Fruit fly (Drosophila melanogaster) whole organism, embryonic: ENCODE results near the gene Gdh.
A peak's percentile ranks its signal among the peaks of the same experiment; 100 is the strongest.

ENCODE experiments used
- ATbp ChIP-seq: fragments of 200-800 bp; sonication (Bioruptor generic); optimal IDR thresholded peaks from 2 replicates; lab custom pipeline; 2017; ENCODE audit warnings: missing biosample characterization, mild to moderate bottlenecking, missing genetic modification characterization, missing genetic modification reagents
- Adf1 ChIP-seq: fragments of 200-800 bp; sonication (Bioruptor generic); IDR thresholded peaks from 2 replicates; pipeline ENCODE4 v1.3.6; 2022; ENCODE audit warnings: missing biosample characterization, missing genetic modification characterization
- Aef1 ChIP-seq: fragments of 200-800 bp; sonication (Bioruptor generic); IDR thresholded peaks from 3 replicates; pipeline ENCODE4 v1.3.6; 2022; ENCODE audit warnings: missing biosample characterization, missing genetic modification characterization
- B-H1 ChIP-seq: fragments of 200-800 bp; sonication (Bioruptor generic); IDR thresholded peaks from 3 replicates; pipeline ENCODE4 v1.3.6; 2022; ENCODE audit warnings: missing biosample characterization, missing genetic modification characterization
- Blimp-1 ChIP-seq: fragments of 200-800 bp; sonication (Bioruptor generic); optimal IDR thresholded peaks from 3 replicates; lab custom pipeline; 2018; ENCODE audit warnings: missing biosample characterization, missing genetic modification characterization, mild to moderate bottlenecking, moderate library complexity, missing genetic modification reagents
- CG10431 ChIP-seq: fragments of 200-800 bp; sonication (Bioruptor generic); optimal IDR thresholded peaks from 3 replicates; lab custom pipeline; 2018; ENCODE audit warnings: missing biosample characterization, mild to moderate bottlenecking, missing genetic modification characterization
- CG10462 ChIP-seq: fragments of 200-800 bp; sonication (Bioruptor generic); optimal IDR thresholded peaks from 2 replicates; lab custom pipeline; 2016; ENCODE audit warnings: missing biosample characterization, missing genetic modification characterization
- CG12219 ChIP-seq: fragments of 200-800 bp; sonication (Bioruptor generic); optimal IDR thresholded peaks from 3 replicates; lab custom pipeline; 2018; ENCODE audit warnings: missing biosample characterization, mild to moderate bottlenecking, missing genetic modification characterization
- CG15696 ChIP-seq: fragments of 200-800 bp; sonication (Bioruptor generic); optimal IDR thresholded peaks from 2 replicates; lab custom pipeline; 2019; ENCODE audit warnings: missing biosample characterization, mild to moderate bottlenecking, missing genetic modification characterization, moderate library complexity
- CG1647 ChIP-seq: fragments of 200-800 bp; sonication (Bioruptor generic); optimal IDR thresholded peaks from 3 replicates; lab custom pipeline; 2016; ENCODE audit warnings: missing biosample characterization, missing genetic modification characterization
- CG17612 ChIP-seq: fragments of 200-800 bp; sonication (Bioruptor generic); IDR thresholded peaks from 2 replicates; pipeline ENCODE4 v1.3.6; 2022; ENCODE audit warnings: missing biosample characterization, missing genetic modification characterization
- CG1832 ChIP-seq: fragments of 200-800 bp; sonication (Bioruptor generic); optimal IDR thresholded peaks from 2 replicates; lab custom pipeline; 2017; ENCODE audit warnings: missing biosample characterization, mild to moderate bottlenecking, missing genetic modification characterization, inconsistent platforms
- CG2712 ChIP-seq: fragments of 200-800 bp; optimal IDR thresholded peaks from 3 replicates; lab custom pipeline; 2019; ENCODE audit warnings: missing biosample characterization, mild to moderate bottlenecking, missing genetic modification characterization, moderate library complexity
- CG30403 ChIP-seq: fragments of 200-800 bp; sonication (Bioruptor generic); optimal IDR thresholded peaks from 3 replicates; lab custom pipeline; 2016; ENCODE audit warnings: missing biosample characterization, missing genetic modification characterization
- CG30431 ChIP-seq: fragments of 200-800 bp; sonication (Bioruptor generic); optimal IDR thresholded peaks from 2 replicates; lab custom pipeline; 2017; ENCODE audit warnings: missing biosample characterization, missing genetic modification characterization
- CG31224 ChIP-seq: fragments of 200-800 bp; sonication (Bioruptor generic); IDR thresholded peaks from 2 replicates; pipeline ENCODE4 v1.3.6; 2022; ENCODE audit warnings: missing biosample characterization, missing genetic modification characterization
- CG3995 ChIP-seq: fragments of 200-800 bp; sonication (Bioruptor generic); optimal IDR thresholded peaks from 3 replicates; lab custom pipeline; 2016; ENCODE audit warnings: missing biosample characterization, missing genetic modification characterization
- CG4730 ChIP-seq: fragments of 200-800 bp; sonication (Bioruptor generic); IDR thresholded peaks from 2 replicates; pipeline ENCODE4 v1.3.6; 2022; ENCODE audit warnings: missing biosample characterization, missing genetic modification characterization
- CG6813 ChIP-seq: fragments of 200-800 bp; sonication (Bioruptor generic); optimal IDR thresholded peaks from 2 replicates; lab custom pipeline; 2017; ENCODE audit warnings: missing biosample characterization, missing genetic modification characterization, mild to moderate bottlenecking, moderate library complexity, missing genetic modification reagents
- CG7987 ChIP-seq: fragments of 200-800 bp; sonication (Bioruptor generic); optimal IDR thresholded peaks from 2 replicates; lab custom pipeline; 2018; ENCODE audit warnings: missing biosample characterization, mild to moderate bottlenecking, missing genetic modification characterization, moderate library complexity
- CG8359 ChIP-seq: fragments of 200-800 bp; sonication (Bioruptor generic); optimal IDR thresholded peaks from 2 replicates; lab custom pipeline; 2017; ENCODE audit warnings: missing biosample characterization, mild to moderate bottlenecking, missing genetic modification characterization, borderline replicate concordance
- CG9727 ChIP-seq: fragments of 200-800 bp; sonication (Bioruptor generic); optimal IDR thresholded peaks from 3 replicates; lab custom pipeline; 2017; ENCODE audit warnings: missing biosample characterization, mild to moderate bottlenecking, missing genetic modification characterization
- CoRest ChIP-seq: fragments of 200-800 bp; sonication (Bioruptor generic); optimal IDR thresholded peaks from 3 replicates; lab custom pipeline; 2018; ENCODE audit warnings: missing biosample characterization, mild to moderate bottlenecking, missing genetic modification characterization, moderate library complexity
- Deaf1 ChIP-seq: fragments of 200-800 bp; optimal IDR thresholded peaks from 3 replicates; lab custom pipeline; 2019; ENCODE audit warnings: missing biosample characterization, mild to moderate bottlenecking, missing genetic modification characterization, moderate library complexity
- GATAe ChIP-seq: fragments of 200-800 bp; sonication (Bioruptor generic); conservative IDR thresholded peaks from 2 replicates; pipeline ENCODE4 v1.3.6; 2022; ENCODE audit warnings: missing biosample characterization, missing genetic modification characterization
- HHEX ChIP-seq: fragments of 200-800 bp; sonication (Bioruptor generic); optimal IDR thresholded peaks from 3 replicates; lab custom pipeline; 2017; ENCODE audit warnings: missing biosample characterization, mild to moderate bottlenecking, missing genetic modification characterization, missing genetic modification reagents
- HmgZ ChIP-seq: fragments of 200-800 bp; sonication (Bioruptor generic); optimal IDR thresholded peaks from 2 replicates; lab custom pipeline; 2018; ENCODE audit warnings: missing biosample characterization, mild to moderate bottlenecking, missing genetic modification characterization
- Hmr ChIP-seq: fragments of 200-800 bp; sonication (Bioruptor generic); optimal IDR thresholded peaks from 3 replicates; lab custom pipeline; 2017; ENCODE audit warnings: mild to moderate bottlenecking, missing biosample characterization, missing genetic modification reagents, missing genetic modification characterization
- Hr3 ChIP-seq: fragments of 200-800 bp; sonication (Bioruptor generic); optimal IDR thresholded peaks from 3 replicates; lab custom pipeline; 2016; ENCODE audit warnings: missing biosample characterization, missing genetic modification characterization
- Lhr ChIP-seq: fragments of 200-800 bp; sonication (Bioruptor generic); optimal IDR thresholded peaks from 3 replicates; lab custom pipeline; 2017; ENCODE audit warnings: mild to moderate bottlenecking, missing biosample characterization, missing genetic modification reagents, missing genetic modification characterization
- MTF-1 ChIP-seq: fragments of 200-800 bp; sonication (Bioruptor generic); optimal IDR thresholded peaks from 2 replicates; lab custom pipeline; 2018; ENCODE audit warnings: missing biosample characterization, mild to moderate bottlenecking, missing genetic modification characterization, borderline replicate concordance
- Mad ChIP-seq: fragments of 200-800 bp; sonication (Bioruptor generic); optimal IDR thresholded peaks from 2 replicates; lab custom pipeline; 2016; ENCODE audit warnings: missing biosample characterization, missing genetic modification characterization
- Nf-YC ChIP-seq: fragments of 200-800 bp; optimal IDR thresholded peaks from 3 replicates; lab custom pipeline; 2019; ENCODE audit warnings: missing biosample characterization, mild to moderate bottlenecking, missing genetic modification characterization, moderate library complexity
- NfI ChIP-seq: fragments of 200-800 bp; sonication (Bioruptor generic); optimal IDR thresholded peaks from 3 replicates; lab custom pipeline; 2018; ENCODE audit warnings: missing biosample characterization, mild to moderate bottlenecking, missing genetic modification characterization, moderate library complexity
- PHDP ChIP-seq: fragments of 200-800 bp; sonication (Bioruptor generic); optimal IDR thresholded peaks from 3 replicates; lab custom pipeline; 2018; ENCODE audit warnings: missing biosample characterization, mild to moderate bottlenecking, missing genetic modification characterization, moderate library complexity
- Pdp1 ChIP-seq, 2 experiments: fragments of 200-800 bp; sonication (Bioruptor generic); optimal IDR thresholded peaks; 3 replicates each; lab custom pipeline; 2016; ENCODE audit warnings: missing biosample characterization in 2 of 2, missing genetic modification characterization in 2 of 2, mild to moderate bottlenecking in 1 of 2, moderate library complexity in 1 of 2
- Spps ChIP-seq: fragments of 200-800 bp; sonication (Bioruptor generic); optimal IDR thresholded peaks from 2 replicates; lab custom pipeline; 2018; ENCODE audit warnings: missing biosample characterization, mild to moderate bottlenecking, missing genetic modification characterization
- Sry-δ ChIP-seq: fragments of 200-800 bp; sonication (Bioruptor generic); optimal IDR thresholded peaks from 2 replicates; lab custom pipeline; 2016; ENCODE audit warnings: missing biosample characterization, missing genetic modification characterization
- Usf ChIP-seq: fragments of 200-800 bp; sonication (Bioruptor generic); optimal IDR thresholded peaks from 2 replicates; lab custom pipeline; 2017; ENCODE audit warnings: missing genotype, missing biosample characterization, missing genetic modification characterization
- bbx ChIP-seq: fragments of 200-800 bp; sonication (Bioruptor generic); IDR thresholded peaks from 2 replicates; pipeline ENCODE4 v1.3.6; 2022; ENCODE audit warnings: missing biosample characterization, missing genetic modification characterization; ENCODE audit not compliant: partially characterized antibody
- bcd ChIP-seq: fragments of 200-800 bp; sonication (Bioruptor generic); optimal IDR thresholded peaks from 2 replicates; lab custom pipeline; 2017; ENCODE audit warnings: missing biosample characterization, mild to moderate bottlenecking, missing genetic modification characterization
- dmrt99B ChIP-seq: fragments of 200-800 bp; sonication (Bioruptor generic); optimal IDR thresholded peaks from 2 replicates; lab custom pipeline; 2018; ENCODE audit warnings: missing biosample characterization, mild to moderate bottlenecking, missing genetic modification characterization, moderate library complexity
- ftz-f1 ChIP-seq: fragments of 200-800 bp; sonication (Bioruptor generic); optimal IDR thresholded peaks from 2 replicates; lab custom pipeline; 2016; ENCODE audit warnings: missing biosample characterization, missing genetic modification characterization
- grau ChIP-seq: fragments of 200-800 bp; optimal IDR thresholded peaks from 3 replicates; lab custom pipeline; 2019; ENCODE audit warnings: missing biosample characterization, mild to moderate bottlenecking, missing genetic modification characterization, moderate library complexity
- hb ChIP-seq: fragments of 200-800 bp; sonication (Bioruptor generic); IDR thresholded peaks from 3 replicates; pipeline ENCODE4 v1.3.6; 2022; ENCODE audit warnings: missing biosample characterization, missing genetic modification characterization; ENCODE audit not compliant: partially characterized antibody
- mam ChIP-seq: fragments of 200-800 bp; sonication (Bioruptor generic); optimal IDR thresholded peaks from 3 replicates; lab custom pipeline; 2016; ENCODE audit warnings: missing biosample characterization, missing genetic modification characterization
- salm ChIP-seq: fragments of 200-800 bp; sonication (Bioruptor generic); optimal IDR thresholded peaks from 2 replicates; lab custom pipeline; 2018; ENCODE audit warnings: missing biosample characterization, mild to moderate bottlenecking, missing genetic modification characterization
- toy ChIP-seq: fragments of 200-800 bp; sonication (Bioruptor generic); IDR thresholded peaks from 2 replicates; pipeline ENCODE4 v1.3.6; 2022; ENCODE audit warnings: missing biosample characterization, missing genetic modification characterization

Gdh gene

DNA sequence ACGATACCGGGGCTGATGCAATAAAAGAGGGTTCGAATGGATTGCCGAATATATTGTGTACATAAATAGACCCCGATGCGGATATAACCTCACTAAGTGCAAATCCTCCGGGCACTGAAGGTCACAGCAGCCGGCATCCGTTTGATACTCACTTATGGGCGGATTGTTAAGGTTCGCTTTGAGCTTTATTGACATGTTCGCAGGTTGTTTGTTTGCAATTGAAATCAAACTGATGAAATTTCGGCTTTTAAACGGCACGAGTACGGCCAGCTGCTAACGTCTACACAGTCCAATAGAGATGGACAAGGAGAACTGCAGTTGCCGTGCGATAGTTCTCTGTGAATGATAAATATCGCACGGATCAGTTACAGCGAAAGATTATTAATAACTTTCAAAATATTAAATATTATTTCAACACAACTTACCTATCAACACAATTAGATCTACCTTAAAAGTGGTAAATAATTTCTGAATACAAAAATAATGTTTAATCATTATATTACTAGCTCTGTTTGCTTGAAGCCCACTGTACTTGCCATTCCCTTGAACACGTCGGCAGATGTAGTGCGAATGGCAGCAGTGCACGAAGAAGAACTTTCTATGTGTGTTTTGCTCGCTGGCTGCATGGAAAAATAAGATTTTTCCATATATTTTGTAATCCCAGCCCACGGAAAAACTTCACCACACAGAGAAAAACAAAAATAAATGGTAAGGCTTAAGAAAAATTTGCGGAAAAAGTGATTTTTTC lies 15.4 kb upstream of the Gdh start, which contains the start of the genes GluProRS and AP-1sigma:
Gene GluProRS (minus strand): TSS at position 301 of the 748 bp plus-strand sequence.
Gene AP-1sigma (plus strand): TSS at position 561 of the 748 bp plus-strand sequence.
- TF ChIP-seq Hmr (GFP tag; lab: Kevin White, UChicago), result peak; percentile 86
- TF ChIP-seq CG9727, result peak; percentile 93
- peak; percentile 90 for TF ChIP-seq CG15696 (tag; lab: Kevin White, UChicago)
- peak; percentile 91 for TF ChIP-seq Sry-δ (GFP tag; lab: Kevin White, UChicago)
- TF ChIP-seq CG30431, result peak; percentile 88
- TF ChIP-seq CG10462, result peak; percentile 75
- peak; percentile 90 for TF ChIP-seq B-H1 (GFP tag; lab: Robert Waterston, UW)
- no peak for TF ChIP-seq CG1832 (GFP tag; lab: Kevin White, UChicago)
- TF ChIP-seq CG17612, result peak; percentile 84
- TF ChIP-seq Usf (GFP tag; lab: Kevin White, UChicago), result peak; percentile 79
- peak; percentile 90 for TF ChIP-seq hb (GFP tag; lab: Robert Waterston, UW)
- peak; percentile 52 for TF ChIP-seq salm (tag; lab: Kevin White, UChicago)
- TF ChIP-seq HmgZ (tag; lab: Kevin White, UChicago), result peak; percentile 92
- TF ChIP-seq Adf1, result peak; percentile 85
- TF ChIP-seq mam (GFP tag; lab: Kevin White, UChicago), result peak; percentile 90
- peak; percentile 91 for TF ChIP-seq Mad (GFP tag; lab: Kevin White, UChicago)
- peak; percentile 58 for TF ChIP-seq CG8359
- peak; percentile 80 for TF ChIP-seq ftz-f1 (GFP tag; lab: Kevin White, UChicago)
- peak; percentile 88 for TF ChIP-seq NfI
- TF ChIP-seq CG10431 (GFP tag; lab: Kevin White, UChicago), result peak; percentile 15
- peak; percentile 46 for TF ChIP-seq CG7987 (GFP tag; lab: Kevin White, UChicago)
- TF ChIP-seq CoRest (tag; lab: Kevin White, UChicago), result peak; percentile 92
- TF ChIP-seq HHEX (GFP tag; lab: Kevin White, UChicago), result peak; percentile 74
- TF ChIP-seq Spps (tag; lab: Kevin White, UChicago), result peak; percentile 76
- TF ChIP-seq Aef1, result peak; percentile 95
- peak; percentile 65 for TF ChIP-seq Deaf1
- peak; percentile 72 for TF ChIP-seq ATbp (GFP tag; lab: Kevin White, UChicago)
- peak; percentile 59 for TF ChIP-seq CG6813 (GFP tag; lab: Kevin White, UChicago)
- peak; percentile 97 for TF ChIP-seq CG30403 (GFP tag; lab: Kevin White, UChicago)
- peak; percentile 93 for TF ChIP-seq CG4730 (GFP tag; lab: Robert Waterston, UW)
- TF ChIP-seq grau (tag; lab: Kevin White, UChicago), result peak; percentile 96
- TF ChIP-seq CG3995 (GFP tag; lab: Kevin White, UChicago), result peak; percentile 83
- peak; percentile 90 for TF ChIP-seq CG1647 (GFP tag; lab: Kevin White, UChicago)
- TF ChIP-seq Hr3, result peak; percentile 93
- peak; percentile 68 for TF ChIP-seq CG12219
- TF ChIP-seq Pdp1 (GFP tag; optimal IDR thresholded peaks at IDR 0.05; lab: Kevin White, UChicago), result peak; percentile 77 to 92
- TF ChIP-seq Nf-YC (tag; lab: Kevin White, UChicago), result peak; percentile 82
- peak; percentile 83 for TF ChIP-seq GATAe
- TF ChIP-seq CG31224, result peak; percentile 91
- TF ChIP-seq dmrt99B (tag; lab: Kevin White, UChicago), result peak; percentile 87
- TF ChIP-seq Blimp-1 (GFP tag; lab: Kevin White, UChicago), result peak; percentile 86
- peak; percentile 59 for TF ChIP-seq MTF-1 (GFP tag; lab: Kevin White, UChicago)
- TF ChIP-seq bcd, result peak; percentile 92
- TF ChIP-seq bbx (GFP tag; lab: Robert Waterston, UW), result peak; percentile 85
- peak; percentile 74 for TF ChIP-seq Lhr (GFP tag; lab: Kevin White, UChicago)
- TF ChIP-seq CG2712, result peak; percentile 92
- TF ChIP-seq PHDP (tag; lab: Kevin White, UChicago), result peak; percentile 87
- TF ChIP-seq toy (GFP tag; lab: Robert Waterston, UW), result peak; percentile 88
